Fruit fly (Drosophila melanogaster): ENCODE results near the gene Pdk1.

Gene Pdk1

DNA sequence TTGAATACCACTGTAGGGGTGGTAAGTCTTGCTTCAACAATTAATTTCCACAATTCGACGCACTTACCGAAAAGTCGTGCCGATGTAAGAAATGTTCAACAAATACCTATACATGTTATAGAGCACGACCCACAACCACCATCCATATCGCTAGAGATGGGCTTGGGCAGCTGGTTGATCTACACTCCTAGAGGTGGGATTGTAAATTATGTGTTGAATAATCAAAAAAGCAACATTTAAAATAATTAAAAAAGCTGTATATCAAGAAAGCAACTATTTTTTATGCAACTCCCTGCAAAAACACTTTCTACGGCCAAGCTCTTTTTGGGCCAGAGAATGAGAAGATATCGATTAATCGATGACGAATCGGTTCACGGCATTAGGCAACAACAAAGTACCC lies 55.0 kb downstream of the Pdk1 start, which contains the start of the genes CG34140, Mkp and Mtch (continued):
- TF ChIP-seq HLH106 (tag; optimal IDR thresholded peaks at IDR 0.05): peak; percentile 87
- TF ChIP-seq dl (GFP tag; optimal IDR thresholded peaks at IDR 0.05; ENCODE audit: insufficient read depth in 1 of 2, partially characterized antibody in 2 of 2): no peak
- TF ChIP-seq Dfd (GFP tag; optimal IDR thresholded peaks at IDR 0.05): no peak
- TF ChIP-seq Hr83 (GFP tag; optimal IDR thresholded peaks at IDR 0.05; ENCODE audit: poor library complexity, severe bottlenecking): peak; percentile 78
- TF ChIP-seq CG32264 (GFP tag; optimal IDR thresholded peaks at IDR 0.05): peak; percentile 76

All from whole organism, wandering third instar larva.